Fruit fly (Drosophila melanogaster) whole organism, prepupa: ENCODE data around the gene mRpL16.

Experiments
- Blimp-1 ChIP-seq: fragments of 200-800 bp; sonication (Bioruptor generic); optimal IDR thresholded peaks from 3 replicates; lab custom pipeline; 2017; ENCODE audit warnings: missing biosample characterization, missing genetic modification characterization, mild to moderate bottlenecking, moderate library complexity, missing genetic modification reagents
- CG10631 ChIP-seq: fragments of 200-800 bp; sonication (Bioruptor generic); optimal IDR thresholded peaks from 2 replicates; lab custom pipeline; 2016; ENCODE audit warnings: missing biosample characterization, missing genetic modification characterization
- CG10669 ChIP-seq: fragments of 200-800 bp; sonication (Bioruptor generic); optimal IDR thresholded peaks from 3 replicates; lab custom pipeline; 2018; ENCODE audit warnings: missing biosample characterization, mild to moderate bottlenecking, missing genetic modification characterization, moderate library complexity
- CG11762 ChIP-seq: fragments of 200-800 bp; sonication (Bioruptor generic); optimal IDR thresholded peaks from 3 replicates; lab custom pipeline; 2016; ENCODE audit warnings: missing biosample characterization, missing genetic modification characterization; ENCODE audit not compliant: insufficient read depth
- CG11902 ChIP-seq: fragments of 200-800 bp; sonication (Bioruptor generic); optimal IDR thresholded peaks from 3 replicates; lab custom pipeline; 2016; ENCODE audit warnings: missing biosample characterization, missing genetic modification characterization
- CG15336 ChIP-seq: fragments of 200-800 bp; sonication (Bioruptor generic); IDR thresholded peaks from 2 replicates; pipeline ENCODE4 v1.3.6; 2022; ENCODE audit warnings: missing biosample characterization, missing genetic modification characterization
- CG16779 ChIP-seq: fragments of 200-800 bp; sonication (Bioruptor generic); optimal IDR thresholded peaks from 3 replicates; lab custom pipeline; 2017; ENCODE audit warnings: missing biosample characterization, mild to moderate bottlenecking, missing genetic modification characterization
- CG3032 ChIP-seq: fragments of 200-800 bp; optimal IDR thresholded peaks from 2 replicates; lab custom pipeline; 2019; ENCODE audit warnings: missing biosample characterization, mild to moderate bottlenecking, missing genetic modification characterization, moderate library complexity
- CG31627 ChIP-seq: fragments of 200-800 bp; sonication (Bioruptor generic); optimal IDR thresholded peaks from 3 replicates; lab custom pipeline; 2016; ENCODE audit warnings: missing biosample characterization, missing genetic modification characterization
- CG34406 ChIP-seq: fragments of 200-800 bp; sonication (Bioruptor generic); optimal IDR thresholded peaks from 3 replicates; lab custom pipeline; 2016; ENCODE audit warnings: missing biosample characterization, missing genetic modification characterization
- CG3919 ChIP-seq: fragments of 200-800 bp; sonication (Bioruptor generic); optimal IDR thresholded peaks from 3 replicates; lab custom pipeline; 2016; ENCODE audit warnings: missing biosample characterization, missing genetic modification characterization
- CG4318 ChIP-seq: fragments of 200-800 bp; sonication (Bioruptor generic); optimal IDR thresholded peaks from 3 replicates; lab custom pipeline; 2017; ENCODE audit warnings: missing biosample characterization, mild to moderate bottlenecking, missing genetic modification characterization
- CG6163 ChIP-seq: fragments of 200-800 bp; sonication (Bioruptor generic); IDR thresholded peaks from 3 replicates; pipeline ENCODE4 v1.3.6; 2022; ENCODE audit warnings: missing biosample characterization, missing genetic modification characterization
- CG6276 ChIP-seq: fragments of 200-800 bp; sonication (Bioruptor generic); optimal IDR thresholded peaks from 2 replicates; lab custom pipeline; 2017; ENCODE audit warnings: missing biosample characterization, mild to moderate bottlenecking, missing genetic modification characterization
- CG6792 ChIP-seq: fragments of 200-800 bp; sonication (Bioruptor generic); optimal IDR thresholded peaks from 3 replicates; lab custom pipeline; 2016; ENCODE audit warnings: missing biosample characterization, missing genetic modification characterization
- CG6808 ChIP-seq: fragments of 200-800 bp; sonication (Bioruptor generic); optimal IDR thresholded peaks from 3 replicates; lab custom pipeline; 2017; ENCODE audit warnings: missing biosample characterization, missing genetic modification characterization, mild to moderate bottlenecking, moderate library complexity, missing genetic modification reagents
- CG6854 ChIP-seq: fragments of 200-800 bp; sonication (Bioruptor generic); optimal IDR thresholded peaks from 2 replicates; lab custom pipeline; 2017; ENCODE audit warnings: missing biosample characterization, mild to moderate bottlenecking, missing genetic modification characterization
- CG8632 ChIP-seq: fragments of 200-800 bp; sonication (Bioruptor generic); optimal IDR thresholded peaks from 3 replicates; lab custom pipeline; 2016; ENCODE audit warnings: missing biosample characterization, missing genetic modification characterization
- CG9139 ChIP-seq: fragments of 200-800 bp; sonication (Bioruptor generic); optimal IDR thresholded peaks from 3 replicates; lab custom pipeline; 2017; ENCODE audit warnings: missing biosample characterization, mild to moderate bottlenecking, missing genetic modification characterization
- Eip75B ChIP-seq: fragments of 200-800 bp; sonication (Bioruptor generic); optimal IDR thresholded peaks from 3 replicates; lab custom pipeline; 2016; ENCODE audit warnings: missing biosample characterization, missing genetic modification characterization
- Eip78C ChIP-seq: fragments of 200-800 bp; sonication (Bioruptor generic); peaks from one replicate; lab custom pipeline; 2016; ENCODE audit warnings: missing biosample characterization, missing genetic modification characterization
- Eip93F ChIP-seq: fragments of 200-800 bp; sonication (Bioruptor generic); optimal IDR thresholded peaks from 2 replicates; lab custom pipeline; 2016; ENCODE audit warnings: missing biosample characterization, mild to moderate bottlenecking, missing genetic modification characterization
- Ets21C ChIP-seq: fragments of 200-800 bp; sonication (Bioruptor generic); optimal IDR thresholded peaks from 3 replicates; lab custom pipeline; 2016; ENCODE audit warnings: missing biosample characterization, missing genetic modification characterization
- Ets96B ChIP-seq: fragments of 200-800 bp; optimal IDR thresholded peaks from 2 replicates; lab custom pipeline; 2019; ENCODE audit warnings: missing biosample characterization, mild to moderate bottlenecking, missing genetic modification characterization, moderate library complexity
- Gug ChIP-seq: fragments of 200-800 bp; sonication (Bioruptor generic); IDR thresholded peaks from 2 replicates; pipeline ENCODE4 v1.3.6; 2022; ENCODE audit warnings: missing biosample characterization, missing genetic modification characterization
- Hr38 ChIP-seq: sonication (Bioruptor generic); optimal IDR thresholded peaks from 2 replicates; lab custom pipeline; 2016; ENCODE audit warnings: missing biosample characterization, missing genetic modification characterization
- Hr39 ChIP-seq: fragments of 200-800 bp; sonication (Bioruptor generic); optimal IDR thresholded peaks from 2 replicates; lab custom pipeline; 2016; ENCODE audit warnings: missing biosample characterization, missing genetic modification characterization
- Hr4 ChIP-seq: fragments of 200-800 bp; sonication (Bioruptor generic); optimal IDR thresholded peaks from 3 replicates; lab custom pipeline; 2016; ENCODE audit warnings: missing biosample characterization, missing genetic modification characterization
- Lpt ChIP-seq: fragments of 200-800 bp; sonication (Bioruptor generic); optimal IDR thresholded peaks from 3 replicates; lab custom pipeline; 2016; ENCODE audit warnings: missing biosample characterization, missing genetic modification characterization
- Met ChIP-seq: fragments of 200-800 bp; sonication (Bioruptor generic); optimal IDR thresholded peaks from 3 replicates; lab custom pipeline; 2016; ENCODE audit warnings: missing biosample characterization, missing genetic modification characterization
- OdsH ChIP-seq: fragments of 200-800 bp; sonication (Bioruptor generic); optimal IDR thresholded peaks from 3 replicates; lab custom pipeline; 2016; ENCODE audit warnings: missing biosample characterization, missing genetic modification characterization
- Smox ChIP-seq: fragments of 200-800 bp; sonication (Bioruptor generic); optimal IDR thresholded peaks from 3 replicates; lab custom pipeline; 2016; ENCODE audit warnings: missing biosample characterization, missing genetic modification characterization
- Sox14 ChIP-seq: fragments of 200-800 bp; sonication (Bioruptor generic); optimal IDR thresholded peaks from 3 replicates; lab custom pipeline; 2016; ENCODE audit warnings: missing biosample characterization, missing genetic modification characterization
- achi ChIP-seq: fragments of 200-800 bp; sonication (Bioruptor generic); optimal IDR thresholded peaks from 3 replicates; lab custom pipeline; 2016; ENCODE audit warnings: missing biosample characterization, missing genetic modification characterization
- cyc ChIP-seq: fragments of 200-800 bp; sonication (Bioruptor generic); optimal IDR thresholded peaks from 3 replicates; lab custom pipeline; 2016; ENCODE audit warnings: missing biosample characterization, missing genetic modification characterization
- dac ChIP-seq: fragments of 200-800 bp; sonication (Bioruptor generic); optimal IDR thresholded peaks from 2 replicates; lab custom pipeline; 2017; ENCODE audit warnings: missing biosample characterization, mild to moderate bottlenecking, missing genetic modification characterization
- dsx ChIP-seq: fragments of 200-800 bp; optimal IDR thresholded peaks from 3 replicates; lab custom pipeline; 2019; ENCODE audit warnings: missing biosample characterization, mild to moderate bottlenecking, missing genetic modification characterization, moderate library complexity; ENCODE audit not compliant: poor library complexity, severe bottlenecking
- eg ChIP-seq: fragments of 200-800 bp; sonication (Bioruptor generic); IDR thresholded peaks from 3 replicates; pipeline ENCODE4 v1.3.6; 2022; ENCODE audit warnings: missing biosample characterization, missing genetic modification characterization
- esn ChIP-seq: fragments of 200-800 bp; sonication (Bioruptor generic); optimal IDR thresholded peaks from 2 replicates; lab custom pipeline; 2016; ENCODE audit warnings: missing biosample characterization, mild to moderate bottlenecking, missing genetic modification characterization, moderate library complexity
- fd59A ChIP-seq: fragments of 200-800 bp; sonication (Bioruptor generic); optimal IDR thresholded peaks from 2 replicates; lab custom pipeline; 2017; ENCODE audit warnings: missing biosample characterization, mild to moderate bottlenecking, missing genetic modification characterization, missing genetic modification reagents
- fd85E ChIP-seq: fragments of 200-800 bp; sonication (Bioruptor generic); optimal IDR thresholded peaks from 3 replicates; lab custom pipeline; 2016; ENCODE audit warnings: missing biosample characterization, missing genetic modification characterization
- lz ChIP-seq: fragments of 200-800 bp; sonication (Bioruptor generic); optimal IDR thresholded peaks from 3 replicates; lab custom pipeline; 2016; ENCODE audit warnings: missing biosample characterization, missing genetic modification characterization
- salr ChIP-seq, 2 experiments: fragments of 200-800 bp; sonication (Bioruptor generic); optimal IDR thresholded peaks; 3 replicates each; lab custom pipeline; 2016 to 2018; ENCODE audit warnings: missing biosample characterization in 2 of 2, missing genetic modification characterization in 2 of 2, mild to moderate bottlenecking in 1 of 2
- ss ChIP-seq, 2 experiments: fragments of 200-800 bp; sonication (Bioruptor generic); optimal IDR thresholded peaks; 2 replicates in 1 of 2; 3 replicates in 1 of 2; lab custom pipeline; 2017 to 2018; ENCODE audit warnings: mild to moderate bottlenecking in 2 of 2, missing biosample characterization in 2 of 2, missing genetic modification characterization in 2 of 2, moderate library complexity in 1 of 2
- svp ChIP-seq: fragments of 200-800 bp; sonication (Bioruptor generic); peaks from one replicate; lab custom pipeline; 2016; ENCODE audit warnings: missing biosample characterization, missing genetic modification characterization
- topi ChIP-seq: fragments of 200-800 bp; sonication (Bioruptor generic); optimal IDR thresholded peaks from 3 replicates; lab custom pipeline; 2016; ENCODE audit warnings: missing biosample characterization, missing genetic modification characterization
- vri ChIP-seq: fragments of 200-800 bp; sonication (Bioruptor generic); optimal IDR thresholded peaks from 3 replicates; lab custom pipeline; 2016; ENCODE audit warnings: missing biosample characterization, mild to moderate bottlenecking, missing genetic modification characterization

The mRpL16 gene

DNA sequence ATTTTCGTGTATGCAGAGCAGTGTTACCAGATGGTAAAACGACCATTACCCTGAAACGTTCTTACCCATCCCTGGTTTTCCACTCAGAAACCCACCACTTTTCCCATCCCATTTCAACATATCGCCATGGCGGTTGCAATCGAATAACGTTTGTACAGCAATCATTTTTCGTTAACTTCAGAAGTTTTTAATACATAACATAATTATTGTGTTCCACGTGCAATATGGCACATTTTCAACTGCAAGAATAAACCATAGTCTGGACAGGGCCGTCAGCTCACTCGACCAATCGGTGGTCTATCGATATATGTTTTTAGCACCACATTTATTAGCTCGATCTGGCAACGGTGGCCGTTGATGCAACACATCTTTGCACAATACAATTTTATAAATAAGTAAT, at the start of gene mRpL16, which contains the start of gene trr:
TSS of gene mRpL16 (plus strand) at position 331 of the 400 bp plus-strand sequence.
TSS of gene trr (minus strand) at position 25 of the 400 bp plus-strand sequence.
- TF ChIP-seq CG31627 (GFP tag; lab: Kevin White, UChicago) (peak; percentile 36), dsx (GFP tag; lab: Kevin White, UChicago) (no peak), CG8632 (GFP tag; lab: Kevin White, UChicago) (no peak), CG3032 (tag; lab: Kevin White, UChicago) (peak; percentile 54), Sox14 (GFP tag; lab: Kevin White, UChicago) (no peak), Eip75B (GFP tag; lab: Kevin White, UChicago) (no peak), CG10631 (GFP tag; lab: Kevin White, UChicago) (no peak), CG3919 (GFP tag; lab: Kevin White, UChicago) (no peak), CG6276 (no peak), vri (GFP tag; lab: Kevin White, UChicago) (no peak), Gug (no peak), esn (peak; percentile 44), lz (GFP tag; lab: Kevin White, UChicago) (peak; percentile 44), eg (GFP tag; lab: Robert Waterston, UW) (peak; percentile 39; the same call in 1 of the 3 replicates), Eip93F (GFP tag; lab: Kevin White, UChicago) (no peak), svp (no peak)
- TF ChIP-seq, all 60 proteins: peak for 5

DNA sequence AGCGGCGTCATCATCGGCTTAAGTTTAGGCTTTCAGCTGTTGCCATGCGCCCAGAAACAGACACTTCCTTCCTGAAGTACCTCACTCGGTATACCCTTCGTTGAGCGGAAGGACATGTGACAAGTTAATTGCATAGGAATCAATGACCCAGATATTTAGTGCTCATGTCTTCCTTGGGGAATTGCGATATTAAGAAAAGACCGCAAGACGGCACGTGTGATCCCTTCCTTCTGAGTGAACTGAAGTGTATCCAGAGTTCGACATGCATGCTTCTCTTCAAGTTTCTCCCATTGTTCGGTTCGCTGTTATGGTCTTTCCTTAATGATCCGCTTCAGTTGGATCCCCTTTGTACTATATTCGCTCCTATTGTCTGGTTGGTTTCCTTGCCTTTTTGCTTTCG, 49.5 kb upstream of the mRpL16 start:
- TF ChIP-seq CG31627 (GFP tag; lab: Kevin White, UChicago) (peak; percentile 88), fd59A (GFP tag; lab: Kevin White, UChicago) (peak; percentile 80), Ets21C (GFP tag; lab: Kevin White, UChicago) (peak; percentile 82), CG4318 (peak; percentile 36), Met (GFP tag; lab: Kevin White, UChicago) (peak; percentile 88), OdsH (GFP tag; lab: Kevin White, UChicago) (peak; percentile 80), achi (GFP tag; lab: Kevin White, UChicago) (peak; percentile 83), Hr38 (GFP tag; lab: Kevin White, UChicago) (no peak), CG10669 (GFP tag; lab: Kevin White, UChicago) (peak; percentile 88), CG9139 (peak; percentile 86), Hr39 (peak; percentile 90), fd85E (GFP tag; lab: Kevin White, UChicago) (peak; percentile 45), Eip75B (GFP tag; lab: Kevin White, UChicago) (peak; percentile 90), Ets96B (tag; lab: Kevin White, UChicago) (peak; percentile 85), CG8632 (GFP tag; lab: Kevin White, UChicago) (peak; percentile 86), salr (GFP tag; optimal IDR thresholded peaks at IDR 0.05; lab: Kevin White, UChicago) (peak; percentile 56 to 72), CG11762 (GFP tag; lab: Kevin White, UChicago) (peak; percentile 76), lz (GFP tag; lab: Kevin White, UChicago) (peak; percentile 86), Eip93F (GFP tag; lab: Kevin White, UChicago) (peak; percentile 55), cyc (GFP tag; lab: Kevin White, UChicago) (peak; percentile 87), ss (GFP tag; optimal IDR thresholded peaks at IDR 0.05; lab: Kevin White, UChicago) (peak; percentile 86 to 88), CG3032 (tag; lab: Kevin White, UChicago) (peak; percentile 83), CG11902 (GFP tag; lab: Kevin White, UChicago) (peak; percentile 80), eg (GFP tag; lab: Robert Waterston, UW) (0 out of 3 replicates have a peak, but pooled peaks have one; percentile 29), Lpt (GFP tag; lab: Kevin White, UChicago) (peak; percentile 56), CG16779 (tag; lab: Kevin White, UChicago) (peak; percentile 59), Blimp-1 (GFP tag; lab: Kevin White, UChicago) (peak; percentile 63), CG6808 (peak; percentile 79), CG34406 (GFP tag; lab: Kevin White, UChicago) (peak; percentile 82), esn (peak; percentile 88), CG3919 (GFP tag; lab: Kevin White, UChicago) (peak; percentile 87), CG6854 (GFP tag; lab: Kevin White, UChicago) (peak; percentile 66), CG6163 (peak; percentile 87), topi (GFP tag; lab: Kevin White, UChicago) (peak; percentile 91), CG15336 (GFP tag; lab: Robert Waterston, UW) (peak; percentile 65; the same call in 1 of the 2 replicates), CG6276 (peak; percentile 42), dac (GFP tag; lab: Kevin White, UChicago) (peak; percentile 40), Smox (GFP tag; lab: Kevin White, UChicago) (peak; percentile 83), Hr4 (GFP tag; lab: Kevin White, UChicago) (peak; percentile 55), CG6792 (GFP tag; lab: Kevin White, UChicago) (peak; percentile 91), CG10631 (GFP tag; lab: Kevin White, UChicago) (peak; percentile 85), Eip78C (GFP tag; lab: Kevin White, UChicago) (peak; percentile 97), Sox14 (GFP tag; lab: Kevin White, UChicago) (peak; percentile 93)
